Fruit fly (Drosophila melanogaster): Measurements from ENCODE around the gene CG32115.

The CG32115 gene

dm6 chr3L:12889353-12889820 lies 24.1 kb downstream of the CG32115 start, which contains the start of gene CG43894 (continued):
- TF ChIP-seq schlank (tag; optimal IDR thresholded peaks at IDR 0.05) (peak; percentile 9), scrt (GFP tag; optimal IDR thresholded peaks at IDR 0.05) (peak; percentile 9), h (optimal IDR thresholded peaks at IDR 0.05) (no peak), MTF-1 (GFP tag; optimal IDR thresholded peaks at IDR 0.05; ENCODE audit: borderline replicate concordance) (peak; percentile 21), exex (tag; optimal IDR thresholded peaks at IDR 0.05) (peak; percentile 95), CG3995 (GFP tag; optimal IDR thresholded peaks at IDR 0.05) (no peak), run (tag; optimal IDR thresholded peaks at IDR 0.05) (peak; percentile 13), odd (GFP tag; optimal IDR thresholded peaks at IDR 0.05) (peak; percentile 16), Hey (tag; optimal IDR thresholded peaks at IDR 0.05) (peak; percentile 51), tap (tag; optimal IDR thresholded peaks at IDR 0.05) (peak; percentile 6), CG34376 (GFP tag; optimal IDR thresholded peaks at IDR 0.05) (peak; percentile 80), CG15514 (GFP tag; optimal IDR thresholded peaks at IDR 0.05) (peak; percentile 20), CG6813 (GFP tag; optimal IDR thresholded peaks at IDR 0.05) (peak; percentile 1), HmgZ (tag; optimal IDR thresholded peaks at IDR 0.05) (peak; percentile 2), Hmx (GFP tag; optimal IDR thresholded peaks at IDR 0.05) (no peak), chinmo (GFP tag; IDR thresholded peaks at IDR 0.05; ENCODE audit: partially characterized antibody) (0 out of 4 replicates have a peak, but pooled peaks have one; percentile 63), sd (tag; optimal IDR thresholded peaks at IDR 0.05) (peak; percentile 85), cwo (GFP tag; optimal IDR thresholded peaks at IDR 0.05) (peak; percentile 99), otp (GFP tag; IDR thresholded peaks at IDR 0.05) (no peak), sug (tag; optimal IDR thresholded peaks at IDR 0.05) (peak; percentile 95), mirr (GFP tag; optimal IDR thresholded peaks at IDR 0.05) (peak; percentile 87), CG6854 (GFP tag; optimal IDR thresholded peaks at IDR 0.05) (peak; percentile 6), CG8765 (GFP tag; IDR thresholded peaks at IDR 0.05) (no peak), CG12071 (GFP tag; optimal IDR thresholded peaks at IDR 0.05) (peak; percentile 17), sr (GFP tag; IDR thresholded peaks at IDR 0.05) (no peak), tll (GFP tag; optimal IDR thresholded peaks at IDR 0.05) (no peak), ranshi (GFP tag; IDR thresholded peaks at IDR 0.05) (no peak)

dm6 chr3L:12884680-12885079 lies 28.8 kb downstream of the CG32115 start, which contains the start of gene CG14120:
Gene CG14120 (plus strand): TSS chr3L:12885039.
- TF ChIP-seq CG34376 (GFP tag; optimal IDR thresholded peaks at IDR 0.05) (peak; percentile 48), ash1 (GFP tag; optimal IDR thresholded peaks at IDR 0.05) (no peak), ttk (GFP tag; IDR thresholded peaks at IDR 0.05) (no peak), cwo (GFP tag; optimal IDR thresholded peaks at IDR 0.05) (peak; percentile 53), Deaf1 (tag; optimal IDR thresholded peaks at IDR 0.05) (no peak), Ssrp (tag; optimal IDR thresholded peaks at IDR 0.05) (no peak), Tbp (GFP tag; optimal IDR thresholded peaks at IDR 0.05) (no peak), mirr (GFP tag; optimal IDR thresholded peaks at IDR 0.05) (peak; percentile 10), fd3F (GFP tag; optimal IDR thresholded peaks at IDR 0.05) (no peak), HmgZ (tag; optimal IDR thresholded peaks at IDR 0.05) (no peak), CG4328 (GFP tag; optimal IDR thresholded peaks at IDR 0.05) (no peak), CG14667 (GFP tag; IDR thresholded peaks at IDR 0.05) (no peak), zfh1 (GFP tag; IDR thresholded peaks at IDR 0.05) (no peak), C15 (GFP tag; IDR thresholded peaks at IDR 0.05) (no peak), Fer1 (GFP tag; optimal IDR thresholded peaks at IDR 0.05) (no peak), grn (GFP tag; optimal IDR thresholded peaks at IDR 0.05) (peak; percentile 60), ATbp (GFP tag; optimal IDR thresholded peaks at IDR 0.05) (no peak), exex (tag; optimal IDR thresholded peaks at IDR 0.05) (peak; percentile 91), CG3726 (GFP tag; IDR thresholded peaks at IDR 0.05) (no peak), CG15601 (tag; optimal IDR thresholded peaks at IDR 0.05) (no peak), sug (tag; optimal IDR thresholded peaks at IDR 0.05) (peak; percentile 70), gt (GFP tag; IDR thresholded peaks at IDR 0.05) (no peak), GATAe (GFP tag; conservative IDR thresholded peaks at IDR 0.05) (peak; percentile 78)
